Worm (Caenorhabditis elegans): Measurements from ENCODE around the gene sqt-3.

sqt-3 gene

DNA sequence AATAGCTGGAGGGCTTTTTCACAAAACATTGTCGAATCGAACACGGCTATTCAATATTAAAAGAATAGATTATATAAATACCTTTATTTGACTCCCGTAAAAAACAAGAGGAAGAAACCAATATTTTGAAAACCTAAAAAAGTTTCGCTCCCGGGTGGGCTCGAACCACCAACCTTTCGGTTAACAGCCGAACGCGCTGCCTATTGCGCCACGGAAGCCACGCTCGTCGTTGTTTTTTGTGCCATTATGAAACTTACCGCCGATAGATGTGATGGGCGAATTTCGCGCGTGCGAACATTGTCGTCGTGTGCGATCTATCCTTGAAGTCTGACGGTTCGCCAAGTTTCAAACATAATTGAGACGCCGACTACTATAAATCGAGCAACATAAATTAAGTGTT is 20.7 kb upstream of the sqt-3 start (continued):
- TF ChIP-seq Y53G8AR.9 (GFP tag; conservative IDR thresholded peaks at IDR 0.05): no peak
- no peak for TF ChIP-seq hmg-20 (GFP tag; IDR thresholded peaks at IDR 0.05)
- TF ChIP-seq egl-44 (GFP tag; IDR thresholded peaks at IDR 0.05): no peak
- peak; percentile 23 for TF ChIP-seq snpc-3.4 (tag; optimal IDR thresholded peaks at IDR 0.05)
- peak; percentile 51; the same call in 1 of the 2 replicates for TF ChIP-seq D2030.7 (GFP tag; IDR thresholded peaks at IDR 0.05)
- TF ChIP-seq aptf-3 (GFP tag; IDR thresholded peaks at IDR 0.05): no peak
- no peak for TF ChIP-seq fkh-3 (tag; optimal IDR thresholded peaks at IDR 0.05)
- TF ChIP-seq rcor-1 (GFP tag; IDR thresholded peaks at IDR 0.05): no peak
- no peak; the same call in 1 of the 2 replicates for TF ChIP-seq ztf-6 (GFP tag; IDR thresholded peaks at IDR 0.05)

DNA sequence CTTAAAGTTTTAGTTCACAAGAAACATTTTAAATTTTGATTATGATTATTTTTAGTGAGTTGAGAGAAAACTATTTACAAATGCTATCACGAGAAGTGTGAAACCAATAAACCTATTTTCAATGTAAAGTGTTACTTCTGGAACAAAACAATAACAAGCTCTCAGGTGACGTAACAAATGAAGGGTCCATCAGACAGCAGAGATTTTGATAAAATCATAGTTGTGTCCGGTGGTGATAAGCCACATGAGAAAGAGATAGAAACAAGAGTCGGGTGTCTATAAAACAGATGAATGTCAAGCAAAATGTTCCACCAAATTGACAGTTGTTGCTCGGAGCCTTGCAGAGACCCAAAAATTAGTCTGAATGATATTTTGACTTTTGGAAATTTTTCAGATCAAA is 18.2 kb upstream of the sqt-3 start:
- TF ChIP-seq B0019.2 (GFP tag; conservative IDR thresholded peaks at IDR 0.05) (no peak), nfya-1 (tag; optimal IDR thresholded peaks at IDR 0.05; ENCODE audit: borderline replicate concordance, insufficient read depth) (no peak), hmg-1.2 (GFP tag; IDR thresholded peaks at IDR 0.05) (no peak), dpff-1 (tag; optimal IDR thresholded peaks at IDR 0.05) (no peak), Y79H2A.3 (GFP tag; conservative IDR thresholded peaks at IDR 0.05) (no peak), egrh-3 (GFP tag; IDR thresholded peaks at IDR 0.05) (no peak), nfyb-1 (GFP tag; IDR thresholded peaks at IDR 0.05) (no peak), him-1 (tag; optimal IDR thresholded peaks at IDR 0.05) (no peak), mes-4 (tag; optimal IDR thresholded peaks at IDR 0.05) (no peak), D2030.7 (GFP tag; IDR thresholded peaks at IDR 0.05) (no peak), hsf-1 (GFP tag; IDR thresholded peaks at IDR 0.05) (no peak), B0336.3 (GFP tag; IDR thresholded peaks at IDR 0.05) (no peak), somi-1 (GFP tag; optimal IDR thresholded peaks at IDR 0.05) (no peak), ztf-25 (GFP tag; IDR thresholded peaks at IDR 0.05) (no peak), madf-3 (GFP tag; IDR thresholded peaks at IDR 0.05) (no peak)

DNA sequence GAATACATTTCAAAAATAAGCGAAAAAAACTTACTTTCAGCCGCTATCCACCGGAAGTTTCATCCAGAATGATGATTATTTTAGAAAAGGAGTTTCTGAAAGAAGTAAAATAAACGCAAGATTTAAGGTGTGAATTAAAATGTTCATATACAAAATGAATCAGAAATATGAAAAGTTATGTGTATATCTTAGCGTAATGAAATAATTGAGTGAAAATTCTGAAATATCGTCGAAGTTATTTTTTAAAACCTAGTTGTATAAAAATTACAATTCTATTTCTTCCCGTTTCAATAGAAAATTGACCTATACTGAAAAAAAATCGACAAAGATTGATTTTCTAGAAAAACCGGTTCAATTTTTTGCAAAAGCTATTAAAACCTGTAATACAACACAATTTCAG is 14.7 kb upstream of the sqt-3 start, which contains the start of gene twk-13:
twk-13 (minus strand) TSS at position 101 of the 400 bp plus-strand sequence.
- TF ChIP-seq egl-44 (GFP tag; IDR thresholded peaks at IDR 0.05) (no peak), atf-7 (tag; optimal IDR thresholded peaks at IDR 0.05) (no peak), unc-62 (GFP tag; optimal IDR thresholded peaks at IDR 0.05) (no peak), dox-1 (GFP tag; IDR thresholded peaks at IDR 0.05) (no peak), D2030.7 (GFP tag; IDR thresholded peaks at IDR 0.05) (no peak), ekl-4 (GFP tag; IDR thresholded peaks at IDR 0.05) (no peak), Y56A3A.18 (GFP tag; IDR thresholded peaks at IDR 0.05) (no peak), tlf-1 (GFP tag; optimal IDR thresholded peaks at IDR 0.05) (no peak), attf-6 (GFP tag; IDR thresholded peaks at IDR 0.05) (no peak), athp-1 (tag; optimal IDR thresholded peaks at IDR 0.05) (no peak), lsy-27 (tag; optimal IDR thresholded peaks at IDR 0.05; ENCODE audit: borderline replicate concordance, insufficient read depth) (no peak), ets-4 (GFP tag; optimal IDR thresholded peaks at IDR 0.05) (no peak), sdz-38 (tag; optimal IDR thresholded peaks at IDR 0.05) (no peak), nhr-80 (tag; optimal IDR thresholded peaks at IDR 0.05) (no peak)

DNA sequence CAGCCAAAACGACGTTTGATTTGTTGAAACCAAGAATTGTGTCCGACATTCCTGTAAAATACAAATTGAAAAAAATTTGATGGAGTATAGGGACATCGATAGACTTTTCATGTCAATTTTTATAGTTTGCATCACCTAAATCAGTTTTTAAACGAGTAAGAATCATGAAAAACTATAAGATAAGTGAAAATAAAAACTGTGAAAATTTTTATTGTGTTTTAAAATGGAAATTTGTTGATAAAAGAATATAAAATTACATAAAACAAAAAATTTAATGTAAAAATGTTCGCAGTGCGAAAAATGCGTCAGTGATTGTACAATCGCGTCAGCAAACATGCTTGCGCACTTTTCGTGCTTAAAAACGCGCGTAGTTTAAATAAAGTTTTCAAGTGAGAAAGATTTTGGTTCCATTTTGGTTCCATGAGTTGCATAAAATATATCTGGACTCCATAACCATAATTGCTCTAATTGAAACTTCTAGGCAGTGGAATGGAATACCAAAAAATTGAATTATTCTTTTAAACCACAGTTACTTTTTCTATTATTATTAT is 9.1 kb upstream of the sqt-3 start, which contains the start of gene tomm-20:
tomm-20 (minus strand) TSS at position 51 of the 551 bp plus-strand sequence.
- peak; percentile 18 for TF ChIP-seq atf-7 (tag; optimal IDR thresholded peaks at IDR 0.05)
- TF ChIP-seq madf-3 (GFP tag; IDR thresholded peaks at IDR 0.05): peak; percentile 87
- TF ChIP-seq lin-40 (tag; optimal IDR thresholded peaks at IDR 0.05): peak; percentile 93
- TF ChIP-seq lin-54 (GFP tag; optimal IDR thresholded peaks at IDR 0.05): peak; percentile 98
- peak; percentile 86 for TF ChIP-seq tlf-1 (GFP tag; optimal IDR thresholded peaks at IDR 0.05)
- TF ChIP-seq F49E8.2 (tag; optimal IDR thresholded peaks at IDR 0.05; ENCODE audit: insufficient read depth): peak; percentile 56
- TF ChIP-seq sea-2 (GFP tag; IDR thresholded peaks at IDR 0.05): no peak
- peak; percentile 86 for TF ChIP-seq madf-6 (GFP tag; IDR thresholded peaks at IDR 0.05)
- peak; percentile 39 for TF ChIP-seq B0035.1 (tag; optimal IDR thresholded peaks at IDR 0.05)
- TF ChIP-seq attf-5 (GFP tag; optimal IDR thresholded peaks at IDR 0.05): peak; percentile 90
- 0 out of 2 replicates have a peak, but pooled peaks have one; percentile 43 for TF ChIP-seq C17E4.6 (GFP tag; IDR thresholded peaks at IDR 0.05)
- TF ChIP-seq let-607 (tag; optimal IDR thresholded peaks at IDR 0.05): peak in 1 of 2 experiments; percentile 76
- peak; percentile 79 for TF ChIP-seq dox-1 (GFP tag; IDR thresholded peaks at IDR 0.05)
- peak; percentile 94 for TF ChIP-seq nfyb-1 (GFP tag; IDR thresholded peaks at IDR 0.05)
